Worm (Caenorhabditis elegans) whole organism, early embryonic: ENCODE results near the gene lido-10.

Source experiments
- B0310.2 ChIP-seq: sonication (generic microtip); optimal IDR thresholded peaks from 2 replicates; lab custom pipeline; 2016; ENCODE audit warnings: mild to moderate bottlenecking, missing genetic modification characterization, missing compliant biosample characterization
- F13C5.2 ChIP-seq: sonication (generic microtip); optimal IDR thresholded peaks from 2 replicates; lab custom pipeline; 2017; ENCODE audit warnings: mild to moderate bottlenecking, missing genetic modification characterization, inconsistent platforms, missing compliant biosample characterization
- aly-1 ChIP-seq: sonication (generic microtip); optimal IDR thresholded peaks from 2 replicates; lab custom pipeline; 2016; ENCODE audit warnings: missing genetic modification characterization, missing compliant biosample characterization
- ama-1 ChIP-seq: fragments of 150-350 bp; optimal IDR thresholded peaks from 2 replicates; lab custom pipeline; 2014
- ceh-13 ChIP-seq: fragments of 200-800 bp; sonication (Bioruptor generic); optimal IDR thresholded peaks from 2 replicates; lab custom pipeline; 2018; ENCODE audit warnings: mild to moderate bottlenecking, missing genetic modification characterization, missing compliant biosample characterization
- ceh-36 ChIP-seq: sonication (generic microtip); optimal IDR thresholded peaks from 2 replicates; lab custom pipeline; 2016; ENCODE audit warnings: missing genetic modification characterization, inconsistent platforms, missing compliant biosample characterization
- ets-7 ChIP-seq: sonication (generic microtip); optimal IDR thresholded peaks from 2 replicates; lab custom pipeline; 2016; ENCODE audit warnings: missing genotype, missing genetic modification characterization, missing compliant biosample characterization
- flt-1 ChIP-seq: fragments of 200-800 bp; sonication (Bioruptor generic); IDR thresholded peaks from 2 replicates; pipeline ENCODE4 v1.3.6; 2022; ENCODE audit warnings: missing genetic modification characterization, missing compliant biosample characterization
- hmbx-1 ChIP-seq: sonication (generic microtip); optimal IDR thresholded peaks from 2 replicates; lab custom pipeline; 2016; ENCODE audit warnings: mild to moderate bottlenecking, missing genetic modification characterization, missing compliant biosample characterization
- hmg-4 ChIP-seq: fragments of 200-800 bp; sonication (Bioruptor generic); optimal IDR thresholded peaks from 2 replicates; lab custom pipeline; 2018; ENCODE audit warnings: mild to moderate bottlenecking, missing genetic modification characterization, missing compliant biosample characterization
- hnd-1 ChIP-seq: sonication (generic microtip); optimal IDR thresholded peaks from 2 replicates; lab custom pipeline; 2016; ENCODE audit warnings: missing genetic modification characterization, missing compliant biosample characterization
- pes-1 ChIP-seq: fragments of 200-800 bp; sonication (Bioruptor generic); IDR thresholded peaks from 2 replicates; pipeline ENCODE4 v1.3.6; 2022; ENCODE audit warnings: missing genetic modification reagents, missing genetic modification characterization, missing compliant biosample characterization
- scrt-1 ChIP-seq: fragments of 200-800 bp; sonication (Bioruptor generic); IDR thresholded peaks from 2 replicates; pipeline ENCODE4 v1.3.6; 2022; ENCODE audit warnings: missing genetic modification characterization, missing compliant biosample characterization
- sea-1 ChIP-seq: fragments of 200-800 bp; sonication (Bioruptor generic); conservative IDR thresholded peaks from 2 replicates; pipeline ENCODE4 v1.3.6; 2022; ENCODE audit warnings: missing genetic modification characterization, missing compliant biosample characterization
- tbx-11 ChIP-seq: fragments of 200-800 bp; sonication (Bioruptor generic); IDR thresholded peaks from 2 replicates; pipeline ENCODE4 v1.3.6; 2022; ENCODE audit warnings: missing genetic modification characterization, missing compliant biosample characterization
- tbx-37 ChIP-seq: fragments of 200-800 bp; sonication (Bioruptor generic); conservative IDR thresholded peaks from 2 replicates; pipeline ENCODE4 v1.3.6; 2022; ENCODE audit warnings: missing genetic modification reagents, missing genetic modification characterization, missing compliant biosample characterization
- tra-4 ChIP-seq: sonication (generic microtip); optimal IDR thresholded peaks from 2 replicates; lab custom pipeline; 2017; ENCODE audit warnings: missing genetic modification characterization, missing compliant biosample characterization

The lido-10 gene

ce11 chrII:2984383-2984782 lies 17.9 kb upstream of the lido-10 start:
- TF ChIP-seq tbx-11 (GFP tag; lab: Robert Waterston, UW) (no peak), hnd-1 (tag; lab: Kevin White, UChicago) (no peak), ceh-36 (tag; lab: Kevin White, UChicago) (no peak), scrt-1 (GFP tag; lab: Robert Waterston, UW) (no peak), B0310.2 (tag; lab: Kevin White, UChicago) (no peak)

ce11 chrII:2985446-2985845 lies 16.9 kb upstream of the lido-10 start:
- TF ChIP-seq ets-7, result no peak
- no peak for TF ChIP-seq F13C5.2 (tag; lab: Kevin White, UChicago)
- TF ChIP-seq pes-1 (GFP tag; lab: Robert Waterston, UW), result no peak
- no peak for TF ChIP-seq sea-1 (GFP tag; lab: Robert Waterston, UW)

ce11 chrII:2985935-2986498 lies 16.3 kb upstream of the lido-10 start:
- TF ChIP-seq scrt-1 (GFP tag; lab: Robert Waterston, UW) (no peak), ceh-36 (tag; lab: Kevin White, UChicago) (no peak), sea-1 (GFP tag; lab: Robert Waterston, UW) (no peak), ceh-13 (GFP tag; lab: Kevin White, UChicago) (no peak), hmbx-1 (tag; lab: Kevin White, UChicago) (no peak)

ce11 chrII:2987122-2987556 lies 15.2 kb upstream of the lido-10 start:
- TF ChIP-seq tra-4 (tag; lab: Kevin White, UChicago) (no peak), ceh-13 (GFP tag; lab: Kevin White, UChicago) (no peak), hmg-4 (no peak), B0310.2 (tag; lab: Kevin White, UChicago) (no peak), pes-1 (GFP tag; lab: Robert Waterston, UW) (no peak), tbx-11 (GFP tag; lab: Robert Waterston, UW) (no peak), ceh-36 (tag; lab: Kevin White, UChicago) (no peak), ets-7 (no peak), hmbx-1 (tag; lab: Kevin White, UChicago) (no peak), tbx-37 (GFP tag; lab: Robert Waterston, UW) (no peak), hnd-1 (tag; lab: Kevin White, UChicago) (no peak), flt-1 (GFP tag; lab: Robert Waterston, UW) (no peak), F13C5.2 (tag; lab: Kevin White, UChicago) (no peak), ama-1 (no peak), scrt-1 (GFP tag; lab: Robert Waterston, UW) (no peak), aly-1 (no peak), sea-1 (GFP tag; lab: Robert Waterston, UW) (no peak)

ce11 chrII:2987854-2988350 lies 14.4 kb upstream of the lido-10 start, which contains the start of gene lido-7:
Gene lido-7 (plus strand): TSS chrII:2988300.
- TF ChIP-seq aly-1 (no peak), hmg-4 (no peak), scrt-1 (GFP tag; lab: Robert Waterston, UW) (no peak), ceh-36 (tag; lab: Kevin White, UChicago) (no peak), tbx-11 (GFP tag; lab: Robert Waterston, UW) (no peak), pes-1 (GFP tag; lab: Robert Waterston, UW) (no peak), sea-1 (GFP tag; lab: Robert Waterston, UW) (no peak), tra-4 (tag; lab: Kevin White, UChicago) (no peak), hmbx-1 (tag; lab: Kevin White, UChicago) (no peak)

ce11 chrII:2989076-2989475 lies 13.2 kb upstream of the lido-10 start:
- TF ChIP-seq ceh-36 (tag; lab: Kevin White, UChicago), result peak; percentile 39

- TF ChIP-seq ceh-36 (tag; lab: Kevin White, UChicago) (peak; percentile 87), F13C5.2 (tag; lab: Kevin White, UChicago) (no peak)
Measured at ce11 chrII:2990089-2990488, 12.2 kb upstream of the lido-10 start.

ce11 chrII:2991555-2992083 lies 10.7 kb upstream of the lido-10 start, which contains the start of gene K08A2.2:
Gene K08A2.2 (plus strand): TSS chrII:2991605.
- TF ChIP-seq tbx-37 (GFP tag; lab: Robert Waterston, UW) (no peak), pes-1 (GFP tag; lab: Robert Waterston, UW) (peak; percentile 62)

ce11 chrII:2992300-2992699 lies 10.0 kb upstream of the lido-10 start:
- TF ChIP-seq hnd-1 (tag; lab: Kevin White, UChicago) (no peak), tbx-11 (GFP tag; lab: Robert Waterston, UW) (no peak), tra-4 (tag; lab: Kevin White, UChicago) (no peak), ama-1 (no peak), hmg-4 (no peak), B0310.2 (tag; lab: Kevin White, UChicago) (no peak), hmbx-1 (tag; lab: Kevin White, UChicago) (no peak), ceh-13 (GFP tag; lab: Kevin White, UChicago) (no peak)
